Fruit fly (Drosophila melanogaster) whole organism, pupa: ENCODE measurements around the gene CG9609.

Source experiments
- CG10348 ChIP-seq: fragments of 200-800 bp; sonication (Bioruptor generic); IDR thresholded peaks from 2 replicates; pipeline ENCODE4 v1.3.6; 2022; ENCODE audit warnings: missing biosample characterization, missing genetic modification characterization
- CG12605 ChIP-seq: fragments of 200-800 bp; sonication (Bioruptor generic); IDR thresholded peaks from 2 replicates; pipeline ENCODE4 v1.3.6; 2022; ENCODE audit warnings: missing biosample characterization, missing genetic modification characterization
- CG13204 ChIP-seq: fragments of 200-800 bp; sonication (Bioruptor generic); optimal IDR thresholded peaks from 2 replicates; lab custom pipeline; 2018; ENCODE audit warnings: missing biosample characterization, mild to moderate bottlenecking, missing genetic modification characterization, moderate library complexity
- CG14655 ChIP-seq: fragments of 200-800 bp; sonication (Bioruptor generic); optimal IDR thresholded peaks from 3 replicates; lab custom pipeline; 2017; ENCODE audit warnings: mild to moderate bottlenecking, missing biosample characterization, missing genetic modification reagents, missing genetic modification characterization
- CG15710 ChIP-seq: fragments of 200-800 bp; sonication (Bioruptor generic); optimal IDR thresholded peaks from 2 replicates; lab custom pipeline; 2018; ENCODE audit warnings: missing biosample characterization, mild to moderate bottlenecking, missing genetic modification characterization, moderate library complexity
- CG17806 ChIP-seq: fragments of 200-800 bp; sonication (Bioruptor generic); optimal IDR thresholded peaks from 2 replicates; lab custom pipeline; 2018; ENCODE audit warnings: missing biosample characterization, mild to moderate bottlenecking, missing genetic modification characterization, moderate library complexity
- CG32121 ChIP-seq: fragments of 200-800 bp; sonication (Bioruptor generic); IDR thresholded peaks from 2 replicates; pipeline ENCODE4 v1.3.6; 2022; ENCODE audit warnings: missing biosample characterization, missing genetic modification characterization
- CG34367 ChIP-seq: fragments of 200-800 bp; sonication (Bioruptor generic); optimal IDR thresholded peaks from 2 replicates; lab custom pipeline; 2018; ENCODE audit warnings: missing biosample characterization, mild to moderate bottlenecking, missing genetic modification characterization
- CG4496 ChIP-seq: fragments of 200-800 bp; sonication (Bioruptor generic); IDR thresholded peaks from 3 replicates; pipeline ENCODE4 v1.3.6; 2022; ENCODE audit warnings: missing biosample characterization, missing genetic modification characterization
- CG8159 ChIP-seq: fragments of 200-800 bp; sonication (Bioruptor generic); optimal IDR thresholded peaks from 3 replicates; lab custom pipeline; 2018; ENCODE audit warnings: missing biosample characterization, mild to moderate bottlenecking, missing genetic modification characterization, moderate library complexity
- CG8301 ChIP-seq: fragments of 200-800 bp; sonication (Bioruptor generic); optimal IDR thresholded peaks from 2 replicates; lab custom pipeline; 2018; ENCODE audit warnings: missing biosample characterization, mild to moderate bottlenecking, missing genetic modification characterization
- CG9948 ChIP-seq: fragments of 200-800 bp; sonication (Bioruptor generic); optimal IDR thresholded peaks from 2 replicates; lab custom pipeline; 2018; ENCODE audit warnings: missing biosample characterization, mild to moderate bottlenecking, missing genetic modification characterization, moderate library complexity
- D1 ChIP-seq: fragments of 200-800 bp; sonication (Bioruptor generic); optimal IDR thresholded peaks from 2 replicates; lab custom pipeline; 2018; ENCODE audit warnings: missing biosample characterization, mild to moderate bottlenecking, missing genetic modification characterization, moderate library complexity
- EcR ChIP-seq: fragments of 200-800 bp; sonication (Bioruptor generic); optimal IDR thresholded peaks from 3 replicates; lab custom pipeline; 2019; ENCODE audit warnings: missing biosample characterization, missing genetic modification characterization, mild to moderate bottlenecking, moderate library complexity, missing genetic modification reagents
- Ets98B ChIP-seq: fragments of 200-800 bp; sonication (Bioruptor generic); IDR thresholded peaks from 2 replicates; pipeline ENCODE4 v1.3.6; 2022; ENCODE audit warnings: missing biosample characterization, missing genetic modification characterization
- Pif1A ChIP-seq: fragments of 200-800 bp; sonication (Bioruptor generic); optimal IDR thresholded peaks from 3 replicates; lab custom pipeline; 2016; ENCODE audit warnings: missing biosample characterization, missing genetic modification characterization
- Pif1B ChIP-seq: fragments of 200-800 bp; sonication (Bioruptor generic); optimal IDR thresholded peaks from 3 replicates; lab custom pipeline; 2016; ENCODE audit warnings: missing biosample characterization, missing genetic modification characterization
- Snoo ChIP-seq: fragments of 200-800 bp; sonication (Bioruptor generic); optimal IDR thresholded peaks from 3 replicates; lab custom pipeline; 2017; ENCODE audit warnings: missing biosample characterization, mild to moderate bottlenecking, missing genetic modification characterization, inconsistent platforms
- fd96Ca ChIP-seq: fragments of 200-800 bp; sonication (Bioruptor generic); IDR thresholded peaks from 3 replicates; pipeline ENCODE4 v1.3.6; 2022; ENCODE audit warnings: missing biosample characterization, missing genetic modification characterization
- gl ChIP-seq: fragments of 200-800 bp; sonication (Bioruptor generic); optimal IDR thresholded peaks from 2 replicates; lab custom pipeline; 2018; ENCODE audit warnings: missing biosample characterization, mild to moderate bottlenecking, missing genetic modification characterization
- rn ChIP-seq: fragments of 200-800 bp; sonication (Bioruptor generic); IDR thresholded peaks from 2 replicates; pipeline ENCODE4 v1.3.6; 2022; ENCODE audit warnings: missing biosample characterization, missing genetic modification characterization

Gene CG9609

DNA sequence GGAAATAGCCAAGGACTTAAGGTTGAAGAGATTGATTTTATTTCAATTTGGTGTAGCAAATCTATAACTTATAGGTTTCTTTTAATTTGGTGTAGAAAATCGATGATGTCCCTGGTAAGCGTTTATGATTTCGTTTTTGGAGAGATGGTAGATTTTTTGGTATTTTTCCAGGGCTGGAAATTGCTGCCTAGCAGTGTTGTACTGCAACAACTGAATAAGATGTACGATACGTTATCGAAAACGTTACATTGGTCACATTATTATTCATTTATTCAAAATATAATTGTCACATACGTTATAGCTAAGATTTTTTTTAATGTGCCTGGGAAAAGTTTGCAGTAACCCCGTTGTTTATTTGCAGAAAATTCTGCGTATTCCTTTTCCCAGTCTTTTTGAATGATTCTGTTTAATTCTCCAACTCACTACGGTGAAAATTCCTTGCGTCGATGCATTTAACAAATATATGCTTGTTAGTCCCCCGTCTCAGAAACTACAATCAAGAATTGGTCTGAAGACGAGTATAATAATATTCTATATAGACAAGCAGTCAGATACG, at the start of gene CG9609, which contains the start of gene Sap30:
Gene CG9609, minus strand, starts transcription at position 149 of the 556 bp plus-strand sequence.
Gene Sap30, plus strand, starts transcription at position 424 of the 556 bp plus-strand sequence.
- TF ChIP-seq gl (tag; lab: Kevin White, UChicago) (no peak), Pif1B (GFP tag; lab: Kevin White, UChicago) (no peak), CG34367 (tag; lab: Kevin White, UChicago) (no peak), CG8159 (tag; lab: Kevin White, UChicago) (no peak), CG8301 (tag; lab: Kevin White, UChicago) (no peak), CG4496 (GFP tag; lab: Robert Waterston, UW) (no peak), CG13204 (GFP tag; lab: Kevin White, UChicago) (no peak), CG12605 (no peak), CG32121 (GFP tag; lab: Robert Waterston, UW) (no peak), Ets98B (GFP tag; lab: Robert Waterston, UW) (no peak), fd96Ca (GFP tag; lab: Robert Waterston, UW) (no peak), CG10348 (no peak), D1 (tag; lab: Kevin White, UChicago) (no peak), CG9948 (tag; lab: Kevin White, UChicago) (no peak), Snoo (tag; lab: Kevin White, UChicago) (no peak)

dm6 chrX:16836091-16836799, 49.4 kb upstream of the CG9609 start:
- no peak for TF ChIP-seq Pif1A
- TF ChIP-seq CG4496 (GFP tag; lab: Robert Waterston, UW), result 0 out of 3 replicates have a peak, but pooled peaks have one; percentile 22
- TF ChIP-seq rn (GFP tag; lab: Robert Waterston, UW), result no peak
- peak; percentile 65 for TF ChIP-seq EcR (GFP tag; lab: Kevin White, UChicago)
- TF ChIP-seq CG13204 (GFP tag; lab: Kevin White, UChicago), result peak; percentile 19

- TF ChIP-seq CG8159 (tag; lab: Kevin White, UChicago) (no peak), CG9948 (tag; lab: Kevin White, UChicago) (no peak), Ets98B (GFP tag; lab: Robert Waterston, UW) (peak; percentile 12; the same call in 1 of the 2 replicates), CG8301 (tag; lab: Kevin White, UChicago) (no peak), CG34367 (tag; lab: Kevin White, UChicago) (no peak), fd96Ca (GFP tag; lab: Robert Waterston, UW) (no peak), gl (tag; lab: Kevin White, UChicago) (peak; percentile 14), EcR (GFP tag; lab: Kevin White, UChicago) (peak; percentile 21), CG12605 (peak; percentile 37; the same call in 1 of the 2 replicates), rn (GFP tag; lab: Robert Waterston, UW) (no peak), Pif1A (no peak), CG15710 (tag; lab: Kevin White, UChicago) (no peak), Snoo (tag; lab: Kevin White, UChicago) (no peak), CG4496 (GFP tag; lab: Robert Waterston, UW) (peak; percentile 47; the same call in 1 of the 3 replicates), CG10348 (no peak), Pif1B (GFP tag; lab: Kevin White, UChicago) (no peak), CG14655 (GFP tag; lab: Kevin White, UChicago) (no peak), CG13204 (GFP tag; lab: Kevin White, UChicago) (peak; percentile 29), D1 (tag; lab: Kevin White, UChicago) (no peak), CG32121 (GFP tag; lab: Robert Waterston, UW) (no peak; the same call in 1 of the 2 replicates), CG17806 (tag; lab: Kevin White, UChicago) (no peak)
Measured at dm6 chrX:16835304-16835703, 48.5 kb upstream of the CG9609 start, which contains the start of the genes CG13004 and CG46306. Gene CG13004 (minus strand): TSS chrX:16835520. Gene CG46306 (minus strand): TSS chrX:16835520.

DNA sequence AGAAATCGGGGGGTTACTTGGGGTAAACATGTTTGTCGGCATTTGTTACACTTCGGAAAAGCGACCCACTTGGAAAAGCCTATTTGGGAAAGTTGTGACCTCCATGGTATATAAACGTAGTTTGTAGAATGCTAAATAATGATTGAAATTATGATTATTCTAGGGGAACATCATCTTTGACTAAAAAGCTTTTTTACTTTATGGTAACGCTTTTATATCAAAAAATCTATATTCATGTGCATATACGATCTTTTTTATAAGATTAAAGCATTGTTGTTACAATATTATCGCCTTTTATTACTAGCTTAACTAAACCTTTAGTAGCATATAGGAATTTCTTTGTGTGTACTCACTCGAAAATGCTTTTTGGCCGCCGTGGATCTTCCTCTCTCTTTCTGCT, 47.5 kb upstream of the CG9609 start:
- TF ChIP-seq CG32121 (GFP tag; lab: Robert Waterston, UW) (peak; percentile 81), EcR (GFP tag; lab: Kevin White, UChicago) (no peak), CG8159 (tag; lab: Kevin White, UChicago) (peak; percentile 11), CG9948 (tag; lab: Kevin White, UChicago) (peak; percentile 73), gl (tag; lab: Kevin White, UChicago) (no peak), CG8301 (tag; lab: Kevin White, UChicago) (peak; percentile 79), CG15710 (tag; lab: Kevin White, UChicago) (peak; percentile 36), CG14655 (GFP tag; lab: Kevin White, UChicago) (peak; percentile 89), rn (GFP tag; lab: Robert Waterston, UW) (no peak), Snoo (tag; lab: Kevin White, UChicago) (no peak), CG13204 (GFP tag; lab: Kevin White, UChicago) (no peak), CG34367 (tag; lab: Kevin White, UChicago) (peak; percentile 4), CG17806 (tag; lab: Kevin White, UChicago) (peak; percentile 38), Pif1B (GFP tag; lab: Kevin White, UChicago) (peak; percentile 52), CG12605 (no peak), Ets98B (GFP tag; lab: Robert Waterston, UW) (peak; percentile 19; the same call in 1 of the 2 replicates), CG4496 (GFP tag; lab: Robert Waterston, UW) (peak; percentile 48; the same call in 2 of the 3 replicates), Pif1A (peak; percentile 66), fd96Ca (GFP tag; lab: Robert Waterston, UW) (0 out of 3 replicates have a peak, but pooled peaks have one; percentile 47), CG10348 (no peak), D1 (tag; lab: Kevin White, UChicago) (no peak)
